Worm (Caenorhabditis elegans) whole organism, L4/young adult: ENCODE data around the gene C25E10.17.

ENCODE experiments used
- W03F9.2 ChIP-seq: fragments of 150-350 bp; optimal IDR thresholded peaks from 2 replicates; lab custom pipeline; 2014; ENCODE audit warnings: missing biosample characterization, missing genetic modification characterization
- dao-5 ChIP-seq: sonication (generic microtip); optimal IDR thresholded peaks from 2 replicates; lab custom pipeline; 2016; ENCODE audit warnings: missing genotype, missing genetic modification characterization, moderate library complexity, missing compliant biosample characterization
- him-1 ChIP-seq: sonication (generic microtip); optimal IDR thresholded peaks from 2 replicates; lab custom pipeline; 2016; ENCODE audit warnings: missing genotype, missing genetic modification reagents, missing genetic modification characterization, missing compliant biosample characterization

DNA sequence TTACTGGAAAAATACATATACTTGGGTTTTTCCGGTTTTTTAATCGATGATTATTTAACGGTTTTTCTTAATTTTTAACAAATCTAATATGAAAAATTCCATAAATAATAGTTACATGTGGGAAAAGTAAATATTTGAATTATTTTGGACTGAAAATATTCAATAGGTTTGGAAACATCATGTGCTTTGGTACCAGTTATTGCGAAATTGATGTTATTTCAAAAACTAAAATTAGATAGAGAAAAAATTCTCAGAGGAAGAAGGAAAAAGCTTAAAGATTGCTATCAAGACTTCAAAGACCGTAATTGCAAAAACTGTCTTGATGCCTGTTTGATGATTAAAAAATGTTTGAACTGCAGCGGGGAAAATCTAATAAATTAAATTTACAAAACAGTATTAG lies 17.6 kb upstream of the C25E10.17 start:
- no peak for TF ChIP-seq him-1 (tag; lab: Kevin White, UChicago)
- TF ChIP-seq dao-5 (tag; lab: Kevin White, UChicago), result no peak
- no peak for TF ChIP-seq W03F9.2 (tag; lab: Kevin White, UChicago)
